Worm (Caenorhabditis elegans) whole organism, early embryonic: ENCODE measurements around the gene set-1.

ENCODE experiments used
- B0310.2 ChIP-seq: sonication (generic microtip); optimal IDR thresholded peaks from 2 replicates; lab custom pipeline; 2016; ENCODE audit warnings: mild to moderate bottlenecking, missing genetic modification characterization, missing compliant biosample characterization
- F13C5.2 ChIP-seq: sonication (generic microtip); optimal IDR thresholded peaks from 2 replicates; lab custom pipeline; 2017; ENCODE audit warnings: mild to moderate bottlenecking, missing genetic modification characterization, inconsistent platforms, missing compliant biosample characterization
- aly-1 ChIP-seq: sonication (generic microtip); optimal IDR thresholded peaks from 2 replicates; lab custom pipeline; 2016; ENCODE audit warnings: missing genetic modification characterization, missing compliant biosample characterization
- ama-1 ChIP-seq: fragments of 150-350 bp; optimal IDR thresholded peaks from 2 replicates; lab custom pipeline; 2014
- ceh-13 ChIP-seq: fragments of 200-800 bp; sonication (Bioruptor generic); optimal IDR thresholded peaks from 2 replicates; lab custom pipeline; 2018; ENCODE audit warnings: mild to moderate bottlenecking, missing genetic modification characterization, missing compliant biosample characterization
- ceh-36 ChIP-seq: sonication (generic microtip); optimal IDR thresholded peaks from 2 replicates; lab custom pipeline; 2016; ENCODE audit warnings: missing genetic modification characterization, inconsistent platforms, missing compliant biosample characterization
- ets-7 ChIP-seq: sonication (generic microtip); optimal IDR thresholded peaks from 2 replicates; lab custom pipeline; 2016; ENCODE audit warnings: missing genotype, missing genetic modification characterization, missing compliant biosample characterization
- flt-1 ChIP-seq: fragments of 200-800 bp; sonication (Bioruptor generic); IDR thresholded peaks from 2 replicates; pipeline ENCODE4 v1.3.6; 2022; ENCODE audit warnings: missing genetic modification characterization, missing compliant biosample characterization
- hmbx-1 ChIP-seq: sonication (generic microtip); optimal IDR thresholded peaks from 2 replicates; lab custom pipeline; 2016; ENCODE audit warnings: mild to moderate bottlenecking, missing genetic modification characterization, missing compliant biosample characterization
- hmg-4 ChIP-seq: fragments of 200-800 bp; sonication (Bioruptor generic); optimal IDR thresholded peaks from 2 replicates; lab custom pipeline; 2018; ENCODE audit warnings: mild to moderate bottlenecking, missing genetic modification characterization, missing compliant biosample characterization
- hnd-1 ChIP-seq: sonication (generic microtip); optimal IDR thresholded peaks from 2 replicates; lab custom pipeline; 2016; ENCODE audit warnings: missing genetic modification characterization, missing compliant biosample characterization
- pes-1 ChIP-seq: fragments of 200-800 bp; sonication (Bioruptor generic); IDR thresholded peaks from 2 replicates; pipeline ENCODE4 v1.3.6; 2022; ENCODE audit warnings: missing genetic modification reagents, missing genetic modification characterization, missing compliant biosample characterization
- scrt-1 ChIP-seq: fragments of 200-800 bp; sonication (Bioruptor generic); IDR thresholded peaks from 2 replicates; pipeline ENCODE4 v1.3.6; 2022; ENCODE audit warnings: missing genetic modification characterization, missing compliant biosample characterization
- sea-1 ChIP-seq: fragments of 200-800 bp; sonication (Bioruptor generic); conservative IDR thresholded peaks from 2 replicates; pipeline ENCODE4 v1.3.6; 2022; ENCODE audit warnings: missing genetic modification characterization, missing compliant biosample characterization
- tbx-11 ChIP-seq: fragments of 200-800 bp; sonication (Bioruptor generic); IDR thresholded peaks from 2 replicates; pipeline ENCODE4 v1.3.6; 2022; ENCODE audit warnings: missing genetic modification characterization, missing compliant biosample characterization
- tbx-37 ChIP-seq: fragments of 200-800 bp; sonication (Bioruptor generic); conservative IDR thresholded peaks from 2 replicates; pipeline ENCODE4 v1.3.6; 2022; ENCODE audit warnings: missing genetic modification reagents, missing genetic modification characterization, missing compliant biosample characterization
- tra-4 ChIP-seq: sonication (generic microtip); optimal IDR thresholded peaks from 2 replicates; lab custom pipeline; 2017; ENCODE audit warnings: missing genetic modification characterization, missing compliant biosample characterization

The set-1 gene

DNA sequence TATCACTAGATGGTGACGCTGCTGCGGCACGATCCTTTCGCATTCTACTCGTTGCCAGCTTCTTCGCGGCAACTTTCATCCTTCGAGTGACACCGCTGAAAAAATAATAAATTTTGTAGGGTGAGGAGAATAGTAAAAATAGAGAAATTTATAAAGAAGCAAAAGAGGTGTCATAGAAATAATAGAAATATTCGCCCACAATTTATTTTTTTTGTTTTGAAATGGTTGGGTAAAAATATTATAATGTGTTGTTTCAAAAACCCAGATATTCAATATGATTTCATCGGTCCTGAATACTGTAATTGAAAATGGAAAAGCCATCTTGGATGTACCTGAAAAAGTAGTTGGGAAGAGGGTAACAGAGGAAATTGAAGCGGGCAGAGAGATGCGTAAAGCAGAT, at the start of gene set-1:
set-1 (minus strand) TSS at position 101 of the 400 bp plus-strand sequence.
- TF ChIP-seq pes-1 (GFP tag; lab: Robert Waterston, UW) (no peak), hnd-1 (tag; lab: Kevin White, UChicago) (no peak), ceh-13 (GFP tag; lab: Kevin White, UChicago) (no peak), ets-7 (no peak), hmg-4 (GFP tag; lab: Kevin White, UChicago) (no peak), ceh-36 (tag; lab: Kevin White, UChicago) (no peak)

ce11 chrIII:6500032-6500564, 47.9 kb upstream of the set-1 start, which contains the start of gene F23F12.3:
TSS of gene F23F12.3 (plus strand) at chrIII:6500514.
- no peak for TF ChIP-seq tbx-37
- no peak for TF ChIP-seq pes-1 (GFP tag; lab: Robert Waterston, UW)
- no peak for TF ChIP-seq flt-1 (GFP tag; lab: Robert Waterston, UW)
- TF ChIP-seq hmg-4 (GFP tag; lab: Kevin White, UChicago) = no peak
- no peak for TF ChIP-seq ets-7
- TF ChIP-seq ceh-36 (tag; lab: Kevin White, UChicago) = no peak
- TF ChIP-seq tra-4 = no peak
- TF ChIP-seq B0310.2 (tag; lab: Kevin White, UChicago) = no peak
- TF ChIP-seq F13C5.2 = no peak
- no peak for TF ChIP-seq scrt-1 (GFP tag; lab: Robert Waterston, UW)
- no peak for TF ChIP-seq hmbx-1 (tag; lab: Kevin White, UChicago)
- TF ChIP-seq tbx-11 = no peak
- TF ChIP-seq hnd-1 (tag; lab: Kevin White, UChicago) = no peak
- no peak for TF ChIP-seq ceh-13 (GFP tag; lab: Kevin White, UChicago)
- TF ChIP-seq aly-1 (tag; lab: Kevin White, UChicago) = no peak

- TF ChIP-seq tra-4 (no peak), F13C5.2 (no peak), hmg-4 (GFP tag; lab: Kevin White, UChicago) (no peak), ama-1 (lab: Kevin White, UChicago) (no peak), tbx-11 (no peak), scrt-1 (GFP tag; lab: Robert Waterston, UW) (no peak)
Observed at ce11 chrIII:6499102-6499501, 46.9 kb upstream of the set-1 start.

- TF ChIP-seq B0310.2 (tag; lab: Kevin White, UChicago) = no peak
- TF ChIP-seq F13C5.2 = no peak
- TF ChIP-seq ama-1 (lab: Kevin White, UChicago) = no peak
- TF ChIP-seq hmg-4 (GFP tag; lab: Kevin White, UChicago) = no peak
- no peak for TF ChIP-seq aly-1 (tag; lab: Kevin White, UChicago)
- no peak for TF ChIP-seq pes-1 (GFP tag; lab: Robert Waterston, UW)
- TF ChIP-seq flt-1 (GFP tag; lab: Robert Waterston, UW) = no peak
- TF ChIP-seq ets-7 = no peak
- TF ChIP-seq ceh-13 (GFP tag; lab: Kevin White, UChicago) = no peak
- no peak for TF ChIP-seq scrt-1 (GFP tag; lab: Robert Waterston, UW)
- TF ChIP-seq tbx-11 = no peak
- TF ChIP-seq sea-1 (GFP tag; lab: Robert Waterston, UW) = no peak
- no peak for TF ChIP-seq ceh-36 (tag; lab: Kevin White, UChicago)
Observed at ce11 chrIII:6498176-6498575, 46.0 kb upstream of the set-1 start, which contains the start of gene sdz-15. TSS of gene sdz-15 (plus strand) at chrIII:6498476.

DNA sequence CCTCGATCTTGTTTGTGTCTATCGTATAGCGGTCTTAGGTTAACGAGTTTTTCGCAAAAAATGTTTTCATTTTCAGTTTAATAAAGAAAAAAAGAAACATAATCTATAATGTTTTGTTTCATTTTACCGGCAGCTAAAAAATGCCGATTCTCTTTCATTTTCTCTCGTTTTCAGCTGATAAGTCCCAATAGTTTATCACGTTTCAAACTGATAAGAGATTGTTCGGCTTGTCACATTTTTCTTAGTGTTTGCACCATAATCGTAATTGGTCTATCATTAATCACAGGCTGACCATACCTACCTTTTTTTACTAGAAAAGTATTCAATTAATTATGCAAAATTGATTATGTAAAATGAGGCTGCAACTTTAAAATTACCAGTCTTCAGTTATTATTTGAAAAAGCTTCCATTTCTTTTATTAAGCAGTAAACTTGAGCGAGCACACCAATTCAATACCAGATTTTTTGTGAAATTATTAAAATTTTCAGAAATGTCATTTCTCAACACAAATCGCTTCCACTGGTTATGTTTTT, 43.1 kb upstream of the set-1 start, which contains the start of gene F23F12.13:
F23F12.13 (plus strand) TSS at position 483 of the 533 bp plus-strand sequence.
- TF ChIP-seq scrt-1 (GFP tag; lab: Robert Waterston, UW) = no peak
- TF ChIP-seq ama-1 (lab: Kevin White, UChicago) = no peak
- TF ChIP-seq hmg-4 (GFP tag; lab: Kevin White, UChicago) = no peak

ce11 chrIII:6492807-6493206, 40.6 kb upstream of the set-1 start, which contains the start of gene srb-11:
TSS of gene srb-11 (minus strand) at chrIII:6492907.
- TF ChIP-seq aly-1 (tag; lab: Kevin White, UChicago) (no peak), pes-1 (GFP tag; lab: Robert Waterston, UW) (no peak), scrt-1 (GFP tag; lab: Robert Waterston, UW) (no peak), F13C5.2 (no peak), hmbx-1 (tag; lab: Kevin White, UChicago) (no peak), hnd-1 (tag; lab: Kevin White, UChicago) (no peak), ets-7 (no peak), hmg-4 (GFP tag; lab: Kevin White, UChicago) (no peak), sea-1 (GFP tag; lab: Robert Waterston, UW) (no peak), tbx-37 (no peak)

DNA sequence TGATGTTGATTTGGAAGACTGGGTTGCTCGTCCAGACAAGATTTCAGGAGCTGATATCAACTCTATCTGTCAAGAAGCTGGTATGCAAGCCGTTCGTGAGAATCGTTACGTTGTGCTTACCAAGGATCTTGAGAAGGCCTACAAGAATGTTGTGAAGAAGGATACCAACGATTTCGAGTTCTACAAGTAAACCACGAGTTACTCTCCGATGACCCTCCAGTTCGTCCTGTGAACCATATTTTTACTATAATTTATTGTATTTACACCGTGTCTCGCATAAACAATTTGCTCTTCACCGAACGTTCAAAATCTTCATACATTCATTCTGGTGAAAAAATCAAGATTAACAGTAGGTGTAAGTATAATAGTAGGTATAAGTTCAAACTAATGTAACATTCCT, 38.8 kb upstream of the set-1 start:
- no peak for TF ChIP-seq hmbx-1 (tag; lab: Kevin White, UChicago)
- no peak for TF ChIP-seq F13C5.2
- no peak for TF ChIP-seq pes-1 (GFP tag; lab: Robert Waterston, UW)
- no peak for TF ChIP-seq ceh-13 (GFP tag; lab: Kevin White, UChicago)
- TF ChIP-seq aly-1 (tag; lab: Kevin White, UChicago) = no peak
- TF ChIP-seq tbx-11 = no peak
- no peak for TF ChIP-seq ceh-36 (tag; lab: Kevin White, UChicago)
- no peak for TF ChIP-seq hnd-1 (tag; lab: Kevin White, UChicago)
- no peak for TF ChIP-seq tbx-37
- no peak for TF ChIP-seq ets-7
- TF ChIP-seq tra-4 = no peak
- TF ChIP-seq hmg-4 (GFP tag; lab: Kevin White, UChicago) = no peak
- no peak for TF ChIP-seq scrt-1 (GFP tag; lab: Robert Waterston, UW)
- no peak for TF ChIP-seq sea-1 (GFP tag; lab: Robert Waterston, UW)
- no peak for TF ChIP-seq B0310.2 (tag; lab: Kevin White, UChicago)
- TF ChIP-seq ama-1 (lab: Kevin White, UChicago) = no peak
